Worm (Caenorhabditis elegans) whole organism, L3 larva: ENCODE data around the gene T14G8.6.

Experiments used
- R02D3.7 ChIP-seq: fragments of 150-350 bp; optimal IDR thresholded peaks from 2 replicates; lab custom pipeline; 2014; ENCODE audit warnings: missing biosample characterization, missing genetic modification characterization
- ZK546.5 ChIP-seq: sonication (generic microtip); optimal IDR thresholded peaks from 2 replicates; lab custom pipeline; 2017; ENCODE audit warnings: missing biosample characterization, missing genetic modification characterization
- aly-2 ChIP-seq: fragments of 150-350 bp; optimal IDR thresholded peaks from 2 replicates; lab custom pipeline; 2014; ENCODE audit warnings: missing biosample characterization, missing genetic modification characterization
- ama-1 ChIP-seq: fragments of 150-350 bp; optimal IDR thresholded peaks from 2 replicates; lab custom pipeline; 2018
- ceh-16 ChIP-seq: sonication (generic microtip); optimal IDR thresholded peaks from 2 replicates; lab custom pipeline; 2017; ENCODE audit warnings: missing biosample characterization, missing genetic modification characterization
- ceh-28 ChIP-seq: fragments of 150-350 bp; optimal IDR thresholded peaks from 2 replicates; lab custom pipeline; 2014; ENCODE audit warnings: missing biosample characterization, missing genetic modification reagents, missing genetic modification characterization
- ceh-82 ChIP-seq: fragments of 150-350 bp; optimal IDR thresholded peaks from 2 replicates; lab custom pipeline; 2014; ENCODE audit warnings: missing biosample characterization, missing genetic modification characterization
- ceh-9 ChIP-seq: sonication (generic microtip); optimal IDR thresholded peaks from 2 replicates; lab custom pipeline; 2018; ENCODE audit warnings: missing biosample characterization, missing genetic modification characterization
- daf-12 ChIP-seq: fragments of 150-350 bp; optimal IDR thresholded peaks from 2 replicates; lab custom pipeline; 2014; ENCODE audit warnings: missing biosample characterization, missing genetic modification reagents, missing genetic modification characterization
- egl-27 ChIP-seq: sonication (generic microtip); optimal IDR thresholded peaks from 4 replicates; lab custom pipeline; 2017; ENCODE audit warnings: missing biosample characterization, missing genetic modification reagents, missing genetic modification characterization
- egl-5 ChIP-seq: fragments of 150-350 bp; optimal IDR thresholded peaks from 2 replicates; lab custom pipeline; 2017; ENCODE audit warnings: missing biosample characterization, missing genetic modification reagents, missing genetic modification characterization, inconsistent platforms
- elt-1 ChIP-seq: fragments of 150-350 bp; optimal IDR thresholded peaks from 2 replicates; lab custom pipeline; 2014; ENCODE audit warnings: missing biosample characterization, missing genetic modification characterization
- elt-2 ChIP-seq: sonication (generic microtip); optimal IDR thresholded peaks from 2 replicates; lab custom pipeline; 2016; ENCODE audit warnings: missing genetic modification reagents, mild to moderate bottlenecking, missing genetic modification characterization, missing compliant biosample characterization
- elt-3 ChIP-seq, 3 experiments: fragments of 150-350 bp in 1 of 3; sonication (generic microtip) in 2 of 3; optimal IDR thresholded peaks; 2 replicates in 2 of 3; 4 replicates in 1 of 3; lab custom pipeline; 2014 to 2017; ENCODE audit warnings: missing biosample characterization in 3 of 3, missing genetic modification characterization in 3 of 3
- eor-1 ChIP-seq, 2 experiments: fragments of 150-350 bp; optimal IDR thresholded peaks; 2 replicates each; lab custom pipeline; 2014 to 2018; ENCODE audit warnings: missing biosample characterization in 2 of 2, missing genetic modification characterization in 2 of 2
- fkh-10 ChIP-seq: sonication (generic microtip); optimal IDR thresholded peaks from 2 replicates; lab custom pipeline; 2017; ENCODE audit warnings: missing biosample characterization, missing genetic modification reagents, missing genetic modification characterization
- fkh-2 ChIP-seq: fragments of 150-350 bp; optimal IDR thresholded peaks from 2 replicates; lab custom pipeline; 2014; ENCODE audit warnings: missing biosample characterization, missing genetic modification reagents, missing genetic modification characterization
- fos-1 ChIP-seq: fragments of 150-350 bp; optimal IDR thresholded peaks from 2 replicates; lab custom pipeline; 2014; ENCODE audit warnings: missing biosample characterization, missing genetic modification characterization
- hmg-11 ChIP-seq: sonication (generic microtip); optimal IDR thresholded peaks from 2 replicates; lab custom pipeline; 2016; ENCODE audit warnings: missing genetic modification characterization, missing compliant biosample characterization
- jun-1 ChIP-seq: fragments of 150-350 bp; optimal IDR thresholded peaks from 2 replicates; lab custom pipeline; 2014; ENCODE audit warnings: missing biosample characterization, missing genetic modification reagents, missing genetic modification characterization
- lin-15B ChIP-seq: fragments of 150-350 bp; optimal IDR thresholded peaks from 2 replicates; lab custom pipeline; 2014; ENCODE audit warnings: missing biosample characterization, missing genetic modification characterization
- lin-39 ChIP-seq: fragments of 150-350 bp; optimal IDR thresholded peaks from 2 replicates; lab custom pipeline; 2018; ENCODE audit warnings: missing biosample characterization, missing genetic modification reagents, missing genetic modification characterization
- lsy-12 ChIP-seq: sonication (generic microtip); optimal IDR thresholded peaks from 2 replicates; lab custom pipeline; 2016; ENCODE audit warnings: mild to moderate bottlenecking, missing genetic modification characterization, missing compliant biosample characterization
- mdl-1 ChIP-seq: fragments of 150-350 bp; optimal IDR thresholded peaks from 2 replicates; lab custom pipeline; 2014; ENCODE audit warnings: missing biosample characterization, missing genetic modification characterization
- mml-1 ChIP-seq: fragments of 150-350 bp; sonication (generic microtip); optimal IDR thresholded peaks from 3 replicates; lab custom pipeline; 2014; ENCODE audit warnings: missing biosample characterization, missing genetic modification characterization
- nfya-1 ChIP-seq: sonication (generic microtip); optimal IDR thresholded peaks from 2 replicates; lab custom pipeline; 2017; ENCODE audit warnings: missing genetic modification characterization, mild to moderate bottlenecking, missing compliant biosample characterization, antibody characterized with exemption, moderate library complexity; ENCODE audit not compliant: insufficient read depth
- nhr-11 ChIP-seq: fragments of 150-350 bp; optimal IDR thresholded peaks from 2 replicates; lab custom pipeline; 2014; ENCODE audit warnings: missing biosample characterization, missing genetic modification characterization
- nhr-12 ChIP-seq: fragments of 150-350 bp; optimal IDR thresholded peaks from 2 replicates; lab custom pipeline; 2014; ENCODE audit warnings: missing biosample characterization, missing genetic modification characterization
- nhr-23 ChIP-seq: fragments of 150-350 bp; optimal IDR thresholded peaks from 2 replicates; lab custom pipeline; 2014; ENCODE audit warnings: missing biosample characterization, missing genetic modification reagents, missing genetic modification characterization
- nhr-237 ChIP-seq: fragments of 150-350 bp; optimal IDR thresholded peaks from 2 replicates; lab custom pipeline; 2014; ENCODE audit warnings: missing biosample characterization, missing genetic modification characterization
- nhr-25 ChIP-seq: sonication (generic microtip); optimal IDR thresholded peaks from 2 replicates; lab custom pipeline; 2017; ENCODE audit warnings: missing biosample characterization, missing genetic modification characterization
- nhr-28 ChIP-seq: fragments of 150-350 bp; optimal IDR thresholded peaks from 2 replicates; lab custom pipeline; 2014; ENCODE audit warnings: missing biosample characterization, missing genetic modification characterization
- nhr-43 ChIP-seq: sonication (generic microtip); optimal IDR thresholded peaks from 2 replicates; lab custom pipeline; 2016; ENCODE audit warnings: mild to moderate bottlenecking, missing genetic modification characterization, missing compliant biosample characterization; ENCODE audit not compliant: poor library complexity, severe bottlenecking
- nhr-76 ChIP-seq: fragments of 150-350 bp; sonication (generic microtip); optimal IDR thresholded peaks from 5 replicates; lab custom pipeline; 2014; ENCODE audit warnings: missing biosample characterization, missing genetic modification characterization
- nhr-77 ChIP-seq: fragments of 150-350 bp; optimal IDR thresholded peaks from 2 replicates; lab custom pipeline; 2014; ENCODE audit warnings: missing biosample characterization, missing genetic modification characterization
- pha-4 ChIP-seq: fragments of 150-350 bp; optimal IDR thresholded peaks from 2 replicates; lab custom pipeline; 2014; ENCODE audit warnings: missing biosample characterization, missing genetic modification reagents, missing genetic modification characterization
- pqm-1 ChIP-seq: fragments of 150-350 bp; optimal IDR thresholded peaks from 2 replicates; lab custom pipeline; 2017; ENCODE audit warnings: missing biosample characterization, missing genetic modification characterization, inconsistent platforms
- sea-2 ChIP-seq: fragments of 150-350 bp; sonication (generic microtip); optimal IDR thresholded peaks from 4 replicates; lab custom pipeline; 2014; ENCODE audit warnings: missing biosample characterization, missing genetic modification reagents, missing genetic modification characterization
- skn-1 ChIP-seq: fragments of 150-350 bp; optimal IDR thresholded peaks from 2 replicates; lab custom pipeline; 2014; ENCODE audit warnings: missing biosample characterization, missing genetic modification characterization
- snpc-4 ChIP-seq: fragments of 150-350 bp; optimal IDR thresholded peaks from 2 replicates; lab custom pipeline; 2014; ENCODE audit warnings: missing biosample characterization, missing genetic modification characterization
- tbx-2 ChIP-seq: sonication (generic microtip); optimal IDR thresholded peaks from 2 replicates; lab custom pipeline; 2016; ENCODE audit warnings: mild to moderate bottlenecking, missing genetic modification characterization, missing compliant biosample characterization
- unc-39 ChIP-seq: sonication (generic microtip); optimal IDR thresholded peaks from 4 replicates; lab custom pipeline; 2017; ENCODE audit warnings: missing biosample characterization, missing genetic modification characterization
- unc-62 ChIP-seq: fragments of 150-350 bp; sonication (generic microtip); optimal IDR thresholded peaks from 4 replicates; lab custom pipeline; 2014; ENCODE audit warnings: missing biosample characterization, missing genetic modification reagents, missing genetic modification characterization
- zag-1 ChIP-seq: fragments of 150-350 bp; optimal IDR thresholded peaks from 2 replicates; lab custom pipeline; 2014; ENCODE audit warnings: missing biosample characterization, missing genetic modification characterization
- ztf-11 ChIP-seq: fragments of 150-350 bp; optimal IDR thresholded peaks from 2 replicates; lab custom pipeline; 2014; ENCODE audit warnings: missing biosample characterization, missing genetic modification characterization
- ztf-4 ChIP-seq: fragments of 150-350 bp; optimal IDR thresholded peaks from 2 replicates; lab custom pipeline; 2014; ENCODE audit warnings: missing biosample characterization, missing genetic modification characterization

Gene T14G8.6

DNA sequence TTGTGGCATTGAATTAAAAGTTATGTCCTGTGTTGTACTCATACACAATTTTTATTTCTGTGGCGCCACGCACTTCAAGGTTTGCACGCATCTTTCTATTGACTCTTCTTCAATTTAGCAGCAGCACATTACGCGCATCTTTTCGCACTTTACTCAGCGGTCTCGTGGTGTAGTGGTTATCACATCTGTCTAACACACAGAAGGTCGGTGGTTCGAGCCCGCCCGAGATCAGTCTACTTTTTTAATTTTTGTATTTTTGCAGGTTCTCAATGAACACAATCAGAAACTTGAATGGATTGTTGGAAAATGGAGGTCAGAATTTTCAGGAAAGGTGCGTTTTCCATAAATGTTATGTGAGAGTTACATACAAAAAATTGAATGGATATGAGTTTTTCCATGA, 19.1 kb downstream of the T14G8.6 start:
- TF ChIP-seq nhr-11 (no peak), ceh-28 (tag; lab: Kevin White, UChicago) (no peak), sea-2 (no peak), lin-15B (tag; lab: Kevin White, UChicago) (no peak), fkh-10 (GFP tag; lab: Kevin White, UChicago) (no peak), skn-1 (tag; lab: Kevin White, UChicago) (no peak), aly-2 (no peak), lsy-12 (tag; lab: Kevin White, UChicago) (peak; percentile 6), ceh-9 (tag; lab: Kevin White, UChicago) (no peak), unc-39 (tag; lab: Kevin White, UChicago) (no peak), nhr-237 (tag; lab: Kevin White, UChicago) (no peak), nhr-76 (tag; lab: Kevin White, UChicago) (no peak), elt-3 (tag; optimal IDR thresholded peaks at IDR 0.05; lab: Kevin White, UChicago) (no peak), jun-1 (tag; lab: Kevin White, UChicago) (peak; percentile 21), nhr-23 (tag; lab: Kevin White, UChicago) (no peak), nhr-28 (tag; lab: Kevin White, UChicago) (no peak), ztf-4 (tag; lab: Kevin White, UChicago) (no peak), nhr-25 (no peak), nhr-77 (no peak), mml-1 (tag; lab: Kevin White, UChicago) (no peak), zag-1 (tag; lab: Kevin White, UChicago) (no peak), mdl-1 (tag; lab: Kevin White, UChicago) (no peak), R02D3.7 (tag; lab: Kevin White, UChicago) (no peak), eor-1 (tag; optimal IDR thresholded peaks at IDR 0.05; lab: Kevin White, UChicago) (no peak), ama-1 (lab: Kevin White, UChicago) (no peak), fkh-2 (tag; lab: Kevin White, UChicago) (no peak), nhr-43 (tag; lab: Kevin White, UChicago) (peak; percentile 48), elt-1 (tag; lab: Kevin White, UChicago) (no peak), tbx-2 (tag; lab: Kevin White, UChicago) (no peak), egl-5 (tag; lab: Kevin White, UChicago) (no peak), hmg-11 (peak; percentile 0), ztf-11 (tag; lab: Kevin White, UChicago) (no peak), fos-1 (no peak), nhr-12 (tag; lab: Kevin White, UChicago) (no peak), pqm-1 (tag; lab: Kevin White, UChicago) (no peak), lin-39 (tag; lab: Kevin White, UChicago) (no peak), pha-4 (tag; lab: Kevin White, UChicago) (no peak), nfya-1 (tag; lab: Kevin White, UChicago) (peak; percentile 25), ZK546.5 (no peak), ceh-82 (no peak), egl-27 (no peak), unc-62 (GFP tag; lab: Kevin White, UChicago) (no peak), daf-12 (tag; lab: Kevin White, UChicago) (no peak), elt-2 (tag; lab: Kevin White, UChicago) (peak; percentile 38), ceh-16 (no peak), snpc-4 (tag; lab: Kevin White, UChicago) (no peak)

DNA sequence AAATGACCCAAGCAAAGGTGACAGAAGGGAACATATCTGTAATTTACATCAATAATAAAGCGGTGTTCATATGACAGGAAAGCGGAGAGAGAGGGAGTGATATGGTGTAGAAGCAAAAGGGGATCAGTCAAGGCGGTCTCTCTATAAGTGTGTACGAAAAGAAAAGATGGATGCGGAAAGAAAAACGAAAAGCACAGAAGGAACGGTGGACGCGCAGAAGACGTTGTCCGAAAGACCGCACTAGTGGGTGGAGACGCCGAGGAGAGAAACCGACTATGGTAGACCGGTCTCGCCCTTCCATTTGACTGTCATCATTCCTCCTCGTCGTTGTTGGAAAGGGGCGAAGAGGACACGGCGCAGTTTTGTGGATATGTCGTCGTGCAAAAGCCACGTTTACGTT, 19.6 kb downstream of the T14G8.6 start, which contains the start of gene C52G5.2:
Gene C52G5.2 (plus strand): TSS at position 301 of the 400 bp plus-strand sequence.
- TF ChIP-seq nfya-1 (tag; lab: Kevin White, UChicago) (no peak), nhr-23 (tag; lab: Kevin White, UChicago) (peak; percentile 8)
